Fruit fly (Drosophila melanogaster) S2 (cell line): ENCODE measurements around the gene Cdlc2.

Source experiments
- CG8478 ChIP-seq: fragments of >200 bp; optimal IDR thresholded peaks from 2 replicates; lab custom pipeline; 2018
- CTCF ChIP-seq, 2 experiments: fragments of >200 bp; optimal IDR thresholded peaks; 2 replicates each; lab custom pipeline; 2018

dm6 chr2L:1328861-1329260 is 15.3 kb upstream of the Cdlc2 start, which contains the start of gene a5:
- TF ChIP-seq CTCF (optimal IDR thresholded peaks at IDR 0.05; lab: Kevin White, UChicago) (no peak), CG8478 (no peak)
